Worm (Caenorhabditis elegans) whole organism, late embryonic: ENCODE data around the gene acl-2.
A peak's percentile ranks its signal among the peaks of the same experiment; 100 is the strongest.

Experiments used
- C08G9.2 ChIP-seq: sonication (generic microtip); optimal IDR thresholded peaks from 2 replicates; lab custom pipeline; 2016; ENCODE audit warnings: mild to moderate bottlenecking, missing genetic modification characterization, moderate library complexity, missing compliant biosample characterization
- F13H6.1 ChIP-seq: sonication (generic microtip); optimal IDR thresholded peaks from 2 replicates; lab custom pipeline; 2016; ENCODE audit warnings: missing genetic modification characterization, missing compliant biosample characterization
- K09A11.1 ChIP-seq: sonication (generic microtip); optimal IDR thresholded peaks from 2 replicates; lab custom pipeline; 2017; ENCODE audit warnings: antibody characterized with exemption, mild to moderate bottlenecking, missing genetic modification characterization, missing compliant biosample characterization; ENCODE audit not compliant: insufficient read depth
- ceh-14 ChIP-seq: sonication (generic microtip); optimal IDR thresholded peaks from 2 replicates; lab custom pipeline; 2016; ENCODE audit warnings: missing genotype, missing genetic modification characterization, missing compliant biosample characterization
- ceh-18 ChIP-seq: sonication (generic microtip); optimal IDR thresholded peaks from 2 replicates; lab custom pipeline; 2016; ENCODE audit warnings: missing genetic modification characterization, missing compliant biosample characterization
- ceh-19 ChIP-seq: fragments of 200-800 bp; sonication (Bioruptor generic); optimal IDR thresholded peaks from 2 replicates; lab custom pipeline; 2018; ENCODE audit warnings: mild to moderate bottlenecking, missing genetic modification characterization, missing compliant biosample characterization
- ceh-2 ChIP-seq: sonication (generic microtip); optimal IDR thresholded peaks from 2 replicates; lab custom pipeline; 2016; ENCODE audit warnings: missing genotype, missing genetic modification characterization, missing compliant biosample characterization
- ceh-31 ChIP-seq: sonication (generic microtip); optimal IDR thresholded peaks from 2 replicates; lab custom pipeline; 2016; ENCODE audit warnings: missing genetic modification characterization, missing compliant biosample characterization
- ceh-34 ChIP-seq: sonication (generic microtip); optimal IDR thresholded peaks from 2 replicates; lab custom pipeline; 2016; ENCODE audit warnings: mild to moderate bottlenecking, missing genetic modification characterization, missing compliant biosample characterization
- ceh-48 ChIP-seq: sonication (generic microtip); optimal IDR thresholded peaks from 2 replicates; lab custom pipeline; 2016; ENCODE audit warnings: missing genetic modification characterization, inconsistent platforms, missing compliant biosample characterization
- ceh-9 ChIP-seq: sonication (generic microtip); optimal IDR thresholded peaks from 2 replicates; lab custom pipeline; 2016; ENCODE audit warnings: mild to moderate bottlenecking, missing genetic modification characterization, inconsistent platforms, missing compliant biosample characterization
- dmd-4 ChIP-seq: sonication (generic microtip); optimal IDR thresholded peaks from 2 replicates; lab custom pipeline; 2016; ENCODE audit warnings: borderline replicate concordance, missing genetic modification characterization, missing compliant biosample characterization
- elt-4 ChIP-seq: sonication (generic microtip); optimal IDR thresholded peaks from 2 replicates; lab custom pipeline; 2016; ENCODE audit warnings: missing genetic modification characterization, missing compliant biosample characterization
- ets-4 ChIP-seq: sonication (generic microtip); optimal IDR thresholded peaks from 2 replicates; lab custom pipeline; 2016; ENCODE audit warnings: missing genetic modification characterization, missing compliant biosample characterization
- fax-1 ChIP-seq: sonication (generic microtip); optimal IDR thresholded peaks from 2 replicates; lab custom pipeline; 2016; ENCODE audit warnings: missing genotype, missing genetic modification characterization, missing compliant biosample characterization
- fkh-10 ChIP-seq: fragments of 150-350 bp; optimal IDR thresholded peaks from 2 replicates; lab custom pipeline; 2014; ENCODE audit warnings: missing biosample characterization, missing genetic modification reagents, missing genetic modification characterization
- hlh-13 ChIP-seq: fragments of 200-800 bp; sonication (Bioruptor generic); optimal IDR thresholded peaks from 2 replicates; lab custom pipeline; 2018; ENCODE audit warnings: mild to moderate bottlenecking, missing genetic modification characterization, missing compliant biosample characterization
- hlh-30 ChIP-seq: sonication (generic microtip); optimal IDR thresholded peaks from 2 replicates; lab custom pipeline; 2017; ENCODE audit warnings: antibody characterized with exemption, missing genetic modification characterization, missing compliant biosample characterization; ENCODE audit not compliant: insufficient read depth
- hlh-6 ChIP-seq: sonication (generic microtip); optimal IDR thresholded peaks from 2 replicates; lab custom pipeline; 2016; ENCODE audit warnings: missing genotype, missing genetic modification characterization, missing compliant biosample characterization
- hlh-8 ChIP-seq: sonication (generic microtip); optimal IDR thresholded peaks from 2 replicates; lab custom pipeline; 2016; ENCODE audit warnings: missing genotype, missing genetic modification characterization, missing compliant biosample characterization
- lim-6 ChIP-seq: sonication (generic microtip); optimal IDR thresholded peaks from 2 replicates; lab custom pipeline; 2016; ENCODE audit warnings: missing genetic modification characterization, missing compliant biosample characterization
- madf-2 ChIP-seq: sonication (generic microtip); optimal IDR thresholded peaks from 2 replicates; lab custom pipeline; 2017; ENCODE audit warnings: missing genetic modification characterization, missing compliant biosample characterization
- nfya-1 ChIP-seq: sonication (generic microtip); optimal IDR thresholded peaks from 2 replicates; lab custom pipeline; 2017; ENCODE audit warnings: missing genetic modification characterization, mild to moderate bottlenecking, missing compliant biosample characterization, antibody characterized with exemption, moderate library complexity
- npax-4 ChIP-seq: sonication (generic microtip); optimal IDR thresholded peaks from 2 replicates; lab custom pipeline; 2016; ENCODE audit warnings: missing genetic modification characterization, missing compliant biosample characterization
- pqm-1 ChIP-seq: sonication (generic microtip); optimal IDR thresholded peaks from 2 replicates; lab custom pipeline; 2016; ENCODE audit warnings: missing genetic modification characterization, missing compliant biosample characterization
- pros-1 ChIP-seq: fragments of 150-350 bp; optimal IDR thresholded peaks from 2 replicates; lab custom pipeline; 2014; ENCODE audit warnings: missing biosample characterization, missing genetic modification reagents, missing genetic modification characterization
- ref-2 ChIP-seq: sonication (generic microtip); optimal IDR thresholded peaks from 2 replicates; lab custom pipeline; 2016; ENCODE audit warnings: missing genetic modification characterization, missing compliant biosample characterization
- rnt-1 ChIP-seq: sonication (generic microtip); optimal IDR thresholded peaks from 2 replicates; lab custom pipeline; 2016; ENCODE audit warnings: missing genetic modification characterization, missing compliant biosample characterization
- sox-4 ChIP-seq: sonication (generic microtip); optimal IDR thresholded peaks from 2 replicates; lab custom pipeline; 2017; ENCODE audit warnings: mild to moderate bottlenecking, missing genetic modification characterization, inconsistent platforms, missing compliant biosample characterization
- tbx-2 ChIP-seq: sonication (generic microtip); optimal IDR thresholded peaks from 2 replicates; lab custom pipeline; 2016; ENCODE audit warnings: missing genetic modification characterization, missing compliant biosample characterization
- tbx-7 ChIP-seq: sonication (generic microtip); optimal IDR thresholded peaks from 2 replicates; lab custom pipeline; 2016; ENCODE audit warnings: missing genotype, missing genetic modification characterization, missing compliant biosample characterization
- ttx-3 ChIP-seq: sonication (generic microtip); optimal IDR thresholded peaks from 2 replicates; lab custom pipeline; 2016; ENCODE audit warnings: missing genetic modification reagents, missing genetic modification characterization, missing compliant biosample characterization
- unc-42 ChIP-seq: sonication (generic microtip); optimal IDR thresholded peaks from 2 replicates; lab custom pipeline; 2016; ENCODE audit warnings: missing genotype, missing genetic modification characterization, missing compliant biosample characterization
- unc-86 ChIP-seq: sonication (generic microtip); optimal IDR thresholded peaks from 2 replicates; lab custom pipeline; 2016; ENCODE audit warnings: missing genetic modification characterization, missing compliant biosample characterization
- zip-5 ChIP-seq: sonication (generic microtip); optimal IDR thresholded peaks from 2 replicates; lab custom pipeline; 2016; ENCODE audit warnings: missing genetic modification characterization, missing compliant biosample characterization
- ztf-16 ChIP-seq: sonication (generic microtip); optimal IDR thresholded peaks from 2 replicates; lab custom pipeline; 2017; ENCODE audit warnings: missing genetic modification characterization, missing compliant biosample characterization

The acl-2 gene

ce11 chrV:9980731-9981483, 50.0 kb downstream of the acl-2 start, which contains the start of the genes ruvb-1 and tofu-1:
ruvb-1 (minus strand) TSS chrV:9980802.
tofu-1 (plus strand) TSS chrV:9981147.
- TF ChIP-seq ceh-31 (tag; lab: Kevin White, UChicago) (peak; percentile 96), ceh-34 (peak; percentile 40), ceh-2 (tag; lab: Kevin White, UChicago) (peak; percentile 81), tbx-7 (peak; percentile 63), tbx-2 (tag; lab: Kevin White, UChicago) (peak; percentile 94), nfya-1 (tag; lab: Kevin White, UChicago) (peak; percentile 26), ztf-16 (tag; lab: Kevin White, UChicago) (peak; percentile 13), rnt-1 (tag; lab: Kevin White, UChicago) (peak; percentile 72), unc-42 (tag; lab: Kevin White, UChicago) (peak; percentile 51), pqm-1 (tag; lab: Kevin White, UChicago) (peak; percentile 40), zip-5 (tag; lab: Kevin White, UChicago) (peak; percentile 32), lim-6 (tag; lab: Kevin White, UChicago) (peak; percentile 70), C08G9.2 (tag; lab: Kevin White, UChicago) (peak; percentile 77), hlh-8 (tag; lab: Kevin White, UChicago) (peak; percentile 70), ref-2 (tag; lab: Kevin White, UChicago) (peak; percentile 92), F13H6.1 (peak; percentile 70), dmd-4 (tag; lab: Kevin White, UChicago) (peak; percentile 70), ets-4 (peak; percentile 75), ceh-18 (peak; percentile 20), fax-1 (peak; percentile 61), madf-2 (peak; percentile 16), pros-1 (tag; lab: Kevin White, UChicago) (peak; percentile 8), ceh-14 (tag; lab: Kevin White, UChicago) (peak; percentile 89)

ce11 chrV:9978425-9978824, 52.5 kb downstream of the acl-2 start:
- TF ChIP-seq elt-4 (tag; lab: Kevin White, UChicago) (no peak), ttx-3 (tag; lab: Kevin White, UChicago) (no peak), hlh-30 (no peak), pros-1 (tag; lab: Kevin White, UChicago) (no peak), ceh-19 (no peak), ceh-18 (no peak), ets-4 (no peak), unc-86 (tag; lab: Kevin White, UChicago) (no peak), hlh-6 (no peak), npax-4 (tag; lab: Kevin White, UChicago) (no peak), tbx-2 (tag; lab: Kevin White, UChicago) (peak; percentile 16), ceh-31 (tag; lab: Kevin White, UChicago) (peak; percentile 63), K09A11.1 (tag; lab: Kevin White, UChicago) (no peak), nfya-1 (tag; lab: Kevin White, UChicago) (no peak), fax-1 (no peak), hlh-13 (GFP tag; lab: Kevin White, UChicago) (no peak), hlh-8 (tag; lab: Kevin White, UChicago) (no peak), ref-2 (tag; lab: Kevin White, UChicago) (no peak), ceh-48 (tag; lab: Kevin White, UChicago) (peak; percentile 65), unc-42 (tag; lab: Kevin White, UChicago) (peak; percentile 25), sox-4 (tag; lab: Kevin White, UChicago) (no peak), fkh-10 (no peak), ceh-9 (tag; lab: Kevin White, UChicago) (no peak)
